Worm (Caenorhabditis elegans) whole organism, L2 larva: ENCODE measurements around the gene srw-13.

Experiments
- ceh-16 ChIP-seq: fragments of 150-350 bp; optimal IDR thresholded peaks from 2 replicates; lab custom pipeline; 2014; ENCODE audit warnings: missing biosample characterization, missing genetic modification characterization
- dmd-4 ChIP-seq: sonication (generic microtip); optimal IDR thresholded peaks from 2 replicates; lab custom pipeline; 2017; ENCODE audit warnings: missing biosample characterization, missing genetic modification characterization
- elt-3 ChIP-seq: sonication (generic microtip); optimal IDR thresholded peaks from 2 replicates; lab custom pipeline; 2017; ENCODE audit warnings: missing biosample characterization, missing genetic modification characterization
- nhr-23 ChIP-seq: fragments of 150-350 bp; optimal IDR thresholded peaks from 2 replicates; lab custom pipeline; 2014; ENCODE audit warnings: missing biosample characterization, missing genetic modification reagents, missing genetic modification characterization

- no peak for TF ChIP-seq dmd-4 (tag; lab: Kevin White, UChicago)
- no peak for TF ChIP-seq nhr-23 (tag; lab: Kevin White, UChicago)
- TF ChIP-seq elt-3 (tag; lab: Kevin White, UChicago): no peak
- no peak for TF ChIP-seq ceh-16 (tag; lab: Kevin White, UChicago)
Observed at ce11 chrV:15268302-15268701, 36.0 kb downstream of the srw-13 start, which contains the start of gene srw-22.
